Fruit fly (Drosophila melanogaster): Measurements from ENCODE around the gene CG15186.
A peak's percentile ranks its signal among the peaks of the same experiment; 100 is the strongest.

CG15186 gene

DNA sequence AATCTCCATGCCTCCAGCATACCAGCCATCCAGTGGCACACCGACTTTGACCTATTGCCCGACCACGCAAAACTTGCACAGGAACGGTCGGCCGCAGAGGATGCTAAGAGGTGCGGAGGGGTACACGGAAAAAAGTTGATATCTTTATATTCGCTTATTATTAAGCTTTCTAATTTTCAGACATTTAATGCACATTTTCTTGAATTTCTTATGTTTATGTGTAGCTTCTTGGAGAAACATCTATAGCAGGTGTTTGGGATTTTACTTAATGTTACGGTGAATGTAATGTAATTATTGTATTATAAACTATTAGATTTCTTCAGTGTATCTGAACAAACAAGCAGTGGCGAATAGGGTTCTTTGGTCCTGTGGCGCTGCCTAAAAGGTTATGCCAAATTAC is 15.1 kb upstream of the CG15186 start:
- no peak for TF ChIP-seq CG1620 (GFP tag; optimal IDR thresholded peaks at IDR 0.05)
- no peak for TF ChIP-seq CG7101 (tag; optimal IDR thresholded peaks at IDR 0.05)
- TF ChIP-seq tj (GFP tag; optimal IDR thresholded peaks at IDR 0.05), result no peak
- TF ChIP-seq CG33017 (tag; optimal IDR thresholded peaks at IDR 0.05), result no peak
- TF ChIP-seq Hr96 (GFP tag; optimal IDR thresholded peaks at IDR 0.05), result no peak
- TF ChIP-seq pad (GFP tag; optimal IDR thresholded peaks at IDR 0.05), result no peak
- TF ChIP-seq toe (GFP tag; optimal IDR thresholded peaks at IDR 0.05), result no peak
- no peak for TF ChIP-seq bab1 (GFP tag; optimal IDR thresholded peaks at IDR 0.05)
- no peak for TF ChIP-seq CG5204 (GFP tag; optimal IDR thresholded peaks at IDR 0.05)
- TF ChIP-seq cnc (optimal IDR thresholded peaks at IDR 0.05), result no peak
- TF ChIP-seq CG11617 (GFP tag; optimal IDR thresholded peaks at IDR 0.05), result no peak
- no peak for TF ChIP-seq Clk (GFP tag; optimal IDR thresholded peaks at IDR 0.05)
- no peak for TF ChIP-seq CG12768 (GFP tag; optimal IDR thresholded peaks at IDR 0.05)
- TF ChIP-seq Mnt (GFP tag; optimal IDR thresholded peaks at IDR 0.05), result no peak
- no peak for TF ChIP-seq ovo (GFP tag; optimal IDR thresholded peaks at IDR 0.05)
- no peak for TF ChIP-seq cic (GFP tag; optimal IDR thresholded peaks at IDR 0.05)
- no peak for TF ChIP-seq CG14711 (tag; optimal IDR thresholded peaks at IDR 0.05)
- no peak for TF ChIP-seq Crg-1 (GFP tag; optimal IDR thresholded peaks at IDR 0.05)
- no peak for TF ChIP-seq kay (GFP tag; ENCODE audit: borderline replicate concordance)
- no peak for TF ChIP-seq CG7045 (GFP tag; optimal IDR thresholded peaks at IDR 0.05)

DNA sequence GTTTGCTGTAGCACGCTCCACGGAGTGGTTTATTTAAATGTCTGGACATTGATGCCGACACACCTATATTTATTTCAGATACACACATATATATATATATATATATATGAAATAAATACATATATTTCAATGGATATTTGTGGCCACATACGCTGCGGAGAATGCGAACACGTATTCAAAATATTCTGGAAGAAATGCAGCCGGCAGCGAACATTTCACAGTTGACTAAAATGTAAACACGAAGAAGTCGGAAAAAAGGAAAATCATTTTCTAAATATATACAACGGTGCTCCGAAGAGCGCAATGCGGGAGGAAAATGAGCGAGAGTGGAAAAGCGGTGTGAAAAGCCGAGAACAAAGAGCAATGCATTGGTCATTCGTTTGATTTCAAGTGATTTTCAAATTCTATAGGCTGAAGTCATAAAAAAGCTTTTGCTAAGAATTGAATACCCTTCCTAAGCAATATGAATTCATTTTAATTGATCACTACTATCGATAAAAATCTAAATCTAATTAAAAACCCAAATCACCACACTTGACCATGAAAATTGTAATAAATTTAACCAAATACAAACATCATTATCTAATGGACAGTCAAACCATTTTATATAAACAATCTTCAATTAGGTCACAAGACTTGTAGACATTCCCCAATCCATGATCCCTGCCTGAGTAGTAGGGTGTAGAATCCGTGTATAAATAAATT is 10.3 kb upstream of the CG15186 start:
- TF ChIP-seq cic (GFP tag; optimal IDR thresholded peaks at IDR 0.05) (no peak), kay (GFP tag; ENCODE audit: borderline replicate concordance) (peak; percentile 11), Mnt (GFP tag; optimal IDR thresholded peaks at IDR 0.05) (no peak), toe (GFP tag; optimal IDR thresholded peaks at IDR 0.05) (no peak), pad (GFP tag; optimal IDR thresholded peaks at IDR 0.05) (no peak), Crg-1 (GFP tag; optimal IDR thresholded peaks at IDR 0.05) (no peak)

DNA sequence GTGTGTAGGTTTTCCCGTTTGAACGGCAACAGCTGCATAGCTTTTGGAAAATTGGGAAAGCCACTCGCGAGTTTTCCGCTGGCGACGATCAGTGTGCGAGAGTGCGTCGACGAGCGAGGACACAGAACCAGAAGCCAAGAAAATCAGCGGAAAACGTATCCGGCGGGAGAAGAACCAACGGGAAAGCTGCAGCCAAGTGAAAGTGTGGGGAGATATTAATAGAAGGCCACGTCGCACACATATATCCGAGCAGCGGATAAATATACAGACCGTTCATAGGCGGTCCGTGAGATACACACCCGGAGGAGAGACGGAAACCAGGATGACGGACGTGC is 9.8 kb upstream of the CG15186 start, which contains the start of gene Neurochondrin:
TSS of gene Neurochondrin (plus strand) at position 87 of the 335 bp plus-strand sequence.
- no peak for TF ChIP-seq bab1 (GFP tag; optimal IDR thresholded peaks at IDR 0.05)
- TF ChIP-seq tj (GFP tag; optimal IDR thresholded peaks at IDR 0.05), result no peak
- no peak for TF ChIP-seq CG11617 (GFP tag; optimal IDR thresholded peaks at IDR 0.05)
- TF ChIP-seq ovo (GFP tag; optimal IDR thresholded peaks at IDR 0.05), result no peak
- TF ChIP-seq CG5204 (GFP tag; optimal IDR thresholded peaks at IDR 0.05), result no peak
- TF ChIP-seq CG14711 (tag; optimal IDR thresholded peaks at IDR 0.05), result no peak
- TF ChIP-seq CG33017 (tag; optimal IDR thresholded peaks at IDR 0.05), result no peak
- TF ChIP-seq CG7101 (tag; optimal IDR thresholded peaks at IDR 0.05), result no peak
- TF ChIP-seq pad (GFP tag; optimal IDR thresholded peaks at IDR 0.05), result no peak
- no peak for TF ChIP-seq cic (GFP tag; optimal IDR thresholded peaks at IDR 0.05)
- TF ChIP-seq Clk (GFP tag; optimal IDR thresholded peaks at IDR 0.05), result no peak
- TF ChIP-seq CG12768 (GFP tag; optimal IDR thresholded peaks at IDR 0.05), result no peak
- TF ChIP-seq Crg-1 (GFP tag; optimal IDR thresholded peaks at IDR 0.05), result no peak
- no peak for TF ChIP-seq cnc (optimal IDR thresholded peaks at IDR 0.05)

DNA sequence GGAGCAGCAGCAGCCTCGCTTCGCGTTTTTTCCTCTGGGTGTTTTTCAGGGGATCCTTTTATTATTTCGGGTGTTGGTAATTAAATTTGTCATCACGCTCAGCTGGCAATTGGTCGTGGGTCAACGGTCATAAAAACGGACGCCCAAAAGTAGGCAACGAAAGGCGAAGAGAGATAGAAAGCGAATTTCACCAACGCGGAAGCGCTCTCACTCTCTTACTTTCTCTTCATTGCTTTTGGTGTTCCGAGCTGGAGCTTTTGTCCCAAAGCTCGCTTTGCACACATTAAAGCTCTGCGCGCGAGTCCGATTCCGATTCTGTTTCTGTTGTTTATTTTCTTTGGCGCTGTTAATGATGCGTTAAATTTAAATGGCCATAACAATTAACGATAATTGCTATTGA is 3.7 kb upstream of the CG15186 start:
- TF ChIP-seq Clk (GFP tag; optimal IDR thresholded peaks at IDR 0.05) (no peak), CG11617 (GFP tag; optimal IDR thresholded peaks at IDR 0.05) (no peak), Hr96 (GFP tag; optimal IDR thresholded peaks at IDR 0.05) (no peak), CG14711 (tag; optimal IDR thresholded peaks at IDR 0.05) (no peak), Crg-1 (GFP tag; optimal IDR thresholded peaks at IDR 0.05) (no peak), CG1620 (GFP tag; optimal IDR thresholded peaks at IDR 0.05) (no peak), CG33017 (tag; optimal IDR thresholded peaks at IDR 0.05) (no peak), Mnt (GFP tag; optimal IDR thresholded peaks at IDR 0.05) (no peak), CG7101 (tag; optimal IDR thresholded peaks at IDR 0.05) (no peak), CG7045 (GFP tag; optimal IDR thresholded peaks at IDR 0.05) (no peak), cic (GFP tag; optimal IDR thresholded peaks at IDR 0.05) (no peak), CG12768 (GFP tag; optimal IDR thresholded peaks at IDR 0.05) (no peak), cnc (optimal IDR thresholded peaks at IDR 0.05) (no peak), kay (GFP tag; ENCODE audit: borderline replicate concordance) (no peak), bab1 (GFP tag; optimal IDR thresholded peaks at IDR 0.05) (no peak)

DNA sequence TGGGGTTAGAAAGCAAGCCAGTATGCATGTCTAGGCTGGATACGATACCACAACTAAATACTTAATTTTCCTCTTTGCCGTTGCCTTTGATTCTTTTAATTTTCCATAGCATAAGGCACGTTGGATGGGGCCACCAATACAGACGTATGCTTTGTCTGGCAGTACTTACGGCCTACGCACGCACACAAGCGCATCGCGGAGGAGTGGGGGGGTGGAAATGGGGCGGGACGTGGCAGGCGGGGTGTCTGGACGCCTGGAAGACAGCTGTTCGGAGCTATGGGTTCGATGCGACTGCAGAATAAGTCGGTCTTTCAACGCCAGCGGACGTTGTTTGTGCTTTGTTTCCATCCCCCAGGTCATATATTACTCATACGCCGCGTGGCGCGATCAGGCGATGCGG is 1.7 kb upstream of the CG15186 start:
- TF ChIP-seq CG7101 (tag; optimal IDR thresholded peaks at IDR 0.05), result no peak
- TF ChIP-seq cic (GFP tag; optimal IDR thresholded peaks at IDR 0.05), result no peak
- no peak for TF ChIP-seq kay (GFP tag; ENCODE audit: borderline replicate concordance)
- no peak for TF ChIP-seq Clk (GFP tag; optimal IDR thresholded peaks at IDR 0.05)
- no peak for TF ChIP-seq pad (GFP tag; optimal IDR thresholded peaks at IDR 0.05)
- no peak for TF ChIP-seq CG11617 (GFP tag; optimal IDR thresholded peaks at IDR 0.05)
- TF ChIP-seq CG12768 (GFP tag; optimal IDR thresholded peaks at IDR 0.05), result no peak
- no peak for TF ChIP-seq CG1620 (GFP tag; optimal IDR thresholded peaks at IDR 0.05)
- TF ChIP-seq bab1 (GFP tag; optimal IDR thresholded peaks at IDR 0.05), result no peak
- no peak for TF ChIP-seq cnc (optimal IDR thresholded peaks at IDR 0.05)
- no peak for TF ChIP-seq CG7045 (GFP tag; optimal IDR thresholded peaks at IDR 0.05)
- no peak for TF ChIP-seq Crg-1 (GFP tag; optimal IDR thresholded peaks at IDR 0.05)
- TF ChIP-seq Mnt (GFP tag; optimal IDR thresholded peaks at IDR 0.05), result no peak
- TF ChIP-seq CG5204 (GFP tag; optimal IDR thresholded peaks at IDR 0.05), result no peak
- TF ChIP-seq tj (GFP tag; optimal IDR thresholded peaks at IDR 0.05), result no peak
- TF ChIP-seq toe (GFP tag; optimal IDR thresholded peaks at IDR 0.05), result no peak
- no peak for TF ChIP-seq Hr96 (GFP tag; optimal IDR thresholded peaks at IDR 0.05)
- TF ChIP-seq ovo (GFP tag; optimal IDR thresholded peaks at IDR 0.05), result no peak
- TF ChIP-seq CG14711 (tag; optimal IDR thresholded peaks at IDR 0.05), result no peak
- no peak for TF ChIP-seq CG33017 (tag; optimal IDR thresholded peaks at IDR 0.05)

All from whole organism, adult.